Fruit fly (Drosophila melanogaster) whole organism, embryonic: ENCODE data around the gene CG17768.

Source experiments
- Asciz ChIP-seq: fragments of 200-800 bp; sonication (Bioruptor generic); optimal IDR thresholded peaks from 2 replicates; lab custom pipeline; 2017; ENCODE audit warnings: missing biosample characterization, mild to moderate bottlenecking, missing genetic modification characterization, missing genetic modification reagents
- B-H2 ChIP-seq: fragments of 200-800 bp; sonication (Bioruptor generic); optimal IDR thresholded peaks from 2 replicates; lab custom pipeline; 2018; ENCODE audit warnings: missing biosample characterization, mild to moderate bottlenecking, missing genetic modification characterization
- CG10274 ChIP-seq: fragments of 200-800 bp; sonication (Bioruptor generic); optimal IDR thresholded peaks from 3 replicates; lab custom pipeline; 2017; ENCODE audit warnings: missing biosample characterization, mild to moderate bottlenecking, missing genetic modification characterization
- CG10321 ChIP-seq: fragments of 200-800 bp; sonication (Bioruptor generic); IDR thresholded peaks from 2 replicates; pipeline ENCODE4 v1.3.6; 2022; ENCODE audit warnings: missing biosample characterization, missing genetic modification characterization
- CG10431 ChIP-seq: fragments of 200-800 bp; sonication (Bioruptor generic); optimal IDR thresholded peaks from 3 replicates; lab custom pipeline; 2018; ENCODE audit warnings: missing biosample characterization, mild to moderate bottlenecking, missing genetic modification characterization
- CG12219 ChIP-seq: fragments of 200-800 bp; sonication (Bioruptor generic); optimal IDR thresholded peaks from 3 replicates; lab custom pipeline; 2018; ENCODE audit warnings: missing biosample characterization, mild to moderate bottlenecking, missing genetic modification characterization
- CG12769 ChIP-seq: fragments of 200-800 bp; sonication (Bioruptor generic); optimal IDR thresholded peaks from 2 replicates; lab custom pipeline; 2019; ENCODE audit warnings: missing biosample characterization, mild to moderate bottlenecking, missing genetic modification characterization, moderate library complexity
- CG14860 ChIP-seq: fragments of 200-800 bp; sonication (Bioruptor generic); IDR thresholded peaks from 3 replicates; pipeline ENCODE4 v1.3.6; 2022; ENCODE audit warnings: missing biosample characterization, missing genetic modification characterization; ENCODE audit not compliant: partially characterized antibody
- CG15011 ChIP-seq: fragments of 200-800 bp; sonication (Bioruptor generic); optimal IDR thresholded peaks from 3 replicates; lab custom pipeline; 2018; ENCODE audit warnings: missing biosample characterization, mild to moderate bottlenecking, missing genetic modification characterization
- CG15479 ChIP-seq: fragments of 200-800 bp; sonication (Bioruptor generic); optimal IDR thresholded peaks from 3 replicates; lab custom pipeline; 2019; ENCODE audit warnings: missing biosample characterization, mild to moderate bottlenecking, missing genetic modification characterization, moderate library complexity
- CG32767 ChIP-seq: fragments of 200-800 bp; sonication (Bioruptor generic); IDR thresholded peaks from 2 replicates; pipeline ENCODE4 v1.3.6; 2022; ENCODE audit warnings: missing biosample characterization, missing genetic modification characterization
- CG3995 ChIP-seq: fragments of 200-800 bp; sonication (Bioruptor generic); optimal IDR thresholded peaks from 3 replicates; lab custom pipeline; 2016; ENCODE audit warnings: missing biosample characterization, missing genetic modification characterization
- CG4820 ChIP-seq: fragments of 200-800 bp; sonication (Bioruptor generic); optimal IDR thresholded peaks from 3 replicates; lab custom pipeline; 2016; ENCODE audit warnings: missing biosample characterization, missing genetic modification characterization
- CG5245 ChIP-seq: fragments of 200-800 bp; sonication (Bioruptor generic); optimal IDR thresholded peaks from 3 replicates; lab custom pipeline; 2016; ENCODE audit warnings: missing biosample characterization, missing genetic modification characterization
- CG7357 ChIP-seq: fragments of 200-800 bp; sonication (Bioruptor generic); IDR thresholded peaks from 3 replicates; pipeline ENCODE4 v1.3.6; 2022; ENCODE audit warnings: missing biosample characterization, missing genetic modification characterization
- CG7928 ChIP-seq: fragments of 200-800 bp; sonication (Bioruptor generic); optimal IDR thresholded peaks from 2 replicates; lab custom pipeline; 2017; ENCODE audit warnings: missing biosample characterization, mild to moderate bottlenecking, missing genetic modification characterization
- CG8290 ChIP-seq, 3 experiments: fragments of 200-800 bp; sonication (Bioruptor generic); optimal IDR thresholded peaks; 2 replicates each; lab custom pipeline; 2016 to 2019; ENCODE audit warnings: missing biosample characterization in 3 of 3, missing genetic modification characterization in 3 of 3, mild to moderate bottlenecking in 2 of 3, moderate library complexity in 1 of 3
- CG8944 ChIP-seq: fragments of 200-800 bp; sonication (Bioruptor generic); optimal IDR thresholded peaks from 3 replicates; lab custom pipeline; 2016; ENCODE audit warnings: missing biosample characterization, missing genetic modification characterization
- Dip2 ChIP-seq: fragments of 200-800 bp; sonication (Bioruptor generic); IDR thresholded peaks from 2 replicates; pipeline ENCODE4 v1.3.6; 2022; ENCODE audit warnings: missing biosample characterization, missing genetic modification characterization
- H2.0 ChIP-seq: fragments of 200-800 bp; sonication (Bioruptor generic); IDR thresholded peaks from 2 replicates; pipeline ENCODE4 v1.3.6; 2022; ENCODE audit warnings: missing biosample characterization, missing genetic modification characterization
- HLH54F ChIP-seq: fragments of 200-800 bp; sonication (Bioruptor generic); optimal IDR thresholded peaks from 3 replicates; lab custom pipeline; 2016; ENCODE audit warnings: missing biosample characterization, missing genetic modification characterization
- Hr51 ChIP-seq, 2 experiments: fragments of 200-800 bp; sonication (Bioruptor generic); optimal IDR thresholded peaks; 2 replicates in 1 of 2; 3 replicates in 1 of 2; lab custom pipeline; 2016 to 2018; ENCODE audit warnings: missing biosample characterization in 2 of 2, missing genetic modification characterization in 2 of 2, mild to moderate bottlenecking in 1 of 2, moderate library complexity in 1 of 2
- Lim3 ChIP-seq: fragments of 200-800 bp; sonication (Bioruptor generic); IDR thresholded peaks from 2 replicates; pipeline ENCODE4 v1.3.6; 2022; ENCODE audit warnings: missing biosample characterization, missing genetic modification characterization
- Lpt ChIP-seq: fragments of >200 bp; optimal IDR thresholded peaks from 2 replicates; lab custom pipeline; 2018; ENCODE audit warnings: missing biosample characterization, missing genetic modification characterization
- Meics ChIP-seq: fragments of 200-800 bp; sonication (Bioruptor generic); optimal IDR thresholded peaks from 2 replicates; lab custom pipeline; 2017; ENCODE audit warnings: missing biosample characterization, mild to moderate bottlenecking, missing genetic modification characterization
- Opbp ChIP-seq: fragments of 200-800 bp; sonication (Bioruptor generic); IDR thresholded peaks from 3 replicates; pipeline ENCODE4 v1.3.6; 2022; ENCODE audit warnings: missing biosample characterization, missing genetic modification characterization; ENCODE audit not compliant: partially characterized antibody
- Pdp1 ChIP-seq, 2 experiments: fragments of 200-800 bp; sonication (Bioruptor generic); optimal IDR thresholded peaks; 3 replicates each; lab custom pipeline; 2016; ENCODE audit warnings: missing biosample characterization in 2 of 2, missing genetic modification characterization in 2 of 2, mild to moderate bottlenecking in 1 of 2, moderate library complexity in 1 of 2
- ash1 ChIP-seq: fragments of 200-800 bp; sonication (Bioruptor generic); optimal IDR thresholded peaks from 2 replicates; lab custom pipeline; 2018; ENCODE audit warnings: missing biosample characterization, mild to moderate bottlenecking, missing genetic modification characterization
- dan ChIP-seq: fragments of 200-800 bp; sonication (Bioruptor generic); IDR thresholded peaks from 2 replicates; pipeline ENCODE4 v1.3.6; 2022; ENCODE audit warnings: missing biosample characterization, missing genetic modification characterization
- disco-r ChIP-seq: fragments of 200-800 bp; sonication (Bioruptor generic); optimal IDR thresholded peaks from 2 replicates; lab custom pipeline; 2016; ENCODE audit warnings: missing biosample characterization, missing genetic modification characterization
- ewg ChIP-seq: fragments of 200-800 bp; sonication (Bioruptor generic); optimal IDR thresholded peaks from 3 replicates; lab custom pipeline; 2017; ENCODE audit warnings: mild to moderate bottlenecking, missing biosample characterization, missing genetic modification reagents, missing genetic modification characterization
- fd3F ChIP-seq: fragments of 200-800 bp; sonication (Bioruptor generic); optimal IDR thresholded peaks from 2 replicates; lab custom pipeline; 2018; ENCODE audit warnings: missing biosample characterization, mild to moderate bottlenecking, missing genetic modification characterization, moderate library complexity
- fd96Cb ChIP-seq: fragments of 200-800 bp; sonication (Bioruptor generic); optimal IDR thresholded peaks from 2 replicates; lab custom pipeline; 2018; ENCODE audit warnings: missing biosample characterization, mild to moderate bottlenecking, missing genetic modification characterization, moderate library complexity
- gro ChIP-seq: fragments of 200-800 bp; sonication (Bioruptor generic); optimal IDR thresholded peaks from 2 replicates; lab custom pipeline; 2016; ENCODE audit warnings: missing biosample characterization, missing genetic modification characterization
- her ChIP-seq: fragments of 200-800 bp; sonication (Bioruptor generic); optimal IDR thresholded peaks from 2 replicates; lab custom pipeline; 2016; ENCODE audit warnings: missing biosample characterization, missing genetic modification characterization
- nmo ChIP-seq: fragments of 200-800 bp; sonication (Bioruptor generic); optimal IDR thresholded peaks from 2 replicates; lab custom pipeline; 2018; ENCODE audit warnings: missing biosample characterization, mild to moderate bottlenecking, missing genetic modification characterization, moderate library complexity
- onecut ChIP-seq: fragments of 200-800 bp; sonication (Bioruptor generic); IDR thresholded peaks from 2 replicates; pipeline ENCODE4 v1.3.6; 2022; ENCODE audit warnings: missing biosample characterization, missing genetic modification characterization
- pfk ChIP-seq: fragments of 200-800 bp; sonication (Bioruptor generic); optimal IDR thresholded peaks from 2 replicates; lab custom pipeline; 2018; ENCODE audit warnings: missing biosample characterization, mild to moderate bottlenecking, missing genetic modification characterization, moderate library complexity
- pzg ChIP-seq: fragments of 200-800 bp; sonication (Bioruptor generic); optimal IDR thresholded peaks from 3 replicates; lab custom pipeline; 2018; ENCODE audit warnings: missing biosample characterization, mild to moderate bottlenecking, missing genetic modification characterization, moderate library complexity
- ro ChIP-seq: fragments of 200-800 bp; sonication (Bioruptor generic); IDR thresholded peaks from 2 replicates; pipeline ENCODE4 v1.3.6; 2022; ENCODE audit warnings: missing biosample characterization, missing genetic modification characterization
- sc ChIP-seq, 3 experiments: fragments of >200 bp in 2 of 3; fragments of 200-800 bp in 1 of 3; sonication (Bioruptor generic) in 1 of 3; optimal IDR thresholded peaks; 2 replicates in 2 of 3; 3 replicates in 1 of 3; lab custom pipeline; 2017; ENCODE audit warnings: mild to moderate bottlenecking in 1 of 3, missing biosample characterization in 1 of 3, missing genetic modification characterization in 1 of 3, missing genetic modification reagents in 1 of 3
- sisA ChIP-seq: fragments of 200-800 bp; sonication (Bioruptor generic); IDR thresholded peaks from 2 replicates; pipeline ENCODE4 v1.3.6; 2022; ENCODE audit warnings: missing biosample characterization, missing genetic modification characterization
- sqz ChIP-seq: fragments of 200-800 bp; sonication (Bioruptor generic); optimal IDR thresholded peaks from 3 replicates; lab custom pipeline; 2018; ENCODE audit warnings: missing biosample characterization, mild to moderate bottlenecking, missing genetic modification characterization
- sr ChIP-seq: fragments of 200-800 bp; sonication (Bioruptor generic); IDR thresholded peaks from 3 replicates; pipeline ENCODE4 v1.3.6; 2022; ENCODE audit warnings: missing biosample characterization, missing genetic modification characterization
- stc ChIP-seq: fragments of 200-800 bp; sonication (Bioruptor generic); IDR thresholded peaks from 2 replicates; pipeline ENCODE4 v1.3.6; 2022; ENCODE audit warnings: missing biosample characterization, missing genetic modification characterization
- tx ChIP-seq: fragments of 200-800 bp; sonication (Bioruptor generic); optimal IDR thresholded peaks from 2 replicates; lab custom pipeline; 2016; ENCODE audit warnings: missing biosample characterization, missing genetic modification characterization
- zfh2 ChIP-seq: fragments of 200-800 bp; sonication (Bioruptor generic); optimal IDR thresholded peaks from 2 replicates; lab custom pipeline; 2016; ENCODE audit warnings: missing biosample characterization, missing genetic modification characterization

CG17768 gene

dm6 chr2L:10387869-10388726 lies 16.9 kb downstream of the CG17768 start, which contains the start of gene da (continued):
- no peak for TF ChIP-seq Lpt (GFP tag; lab: Kevin White, UChicago)
- peak; percentile 23 for TF ChIP-seq Asciz (GFP tag; lab: Kevin White, UChicago)
- TF ChIP-seq CG14860, result no peak
- TF ChIP-seq pfk (GFP tag; lab: Kevin White, UChicago), result peak; percentile 86
- peak; percentile 80 for TF ChIP-seq CG8290 (GFP tag; optimal IDR thresholded peaks at IDR 0.05; lab: Kevin White, UChicago)
- peak in 1 of 2 experiments; percentile 89 for TF ChIP-seq CG8290 (tag; optimal IDR thresholded peaks at IDR 0.05; lab: Kevin White, UChicago)
- peak; percentile 81 for TF ChIP-seq CG15479 (GFP tag; lab: Kevin White, UChicago)
- peak; percentile 73 for TF ChIP-seq nmo
- TF ChIP-seq ash1 (GFP tag; lab: Kevin White, UChicago), result peak; percentile 6
- TF ChIP-seq CG10431 (GFP tag; lab: Kevin White, UChicago), result peak; percentile 4
- TF ChIP-seq disco-r (GFP tag; lab: Kevin White, UChicago), result no peak
- TF ChIP-seq CG32767 (GFP tag; lab: Robert Waterston, UW), result peak; percentile 30; the same call in 1 of the 2 replicates
- no peak for TF ChIP-seq sqz
- peak; percentile 47; the same call in 1 of the 3 replicates for TF ChIP-seq Opbp (GFP tag; lab: Robert Waterston, UW)
- no peak for TF ChIP-seq ro (GFP tag; lab: Robert Waterston, UW)
- no peak for TF ChIP-seq Lim3 (GFP tag; lab: Robert Waterston, UW)
- peak; percentile 49 for TF ChIP-seq onecut
- peak; percentile 39 for TF ChIP-seq CG12219 (GFP tag; lab: Kevin White, UChicago)
- TF ChIP-seq Dip2 (GFP tag; lab: Robert Waterston, UW), result no peak
- TF ChIP-seq CG4820 (GFP tag; lab: Kevin White, UChicago), result peak; percentile 35
- TF ChIP-seq stc (GFP tag; lab: Robert Waterston, UW), result peak; percentile 70
- no peak for TF ChIP-seq CG10321 (GFP tag; lab: Robert Waterston, UW)
- no peak for TF ChIP-seq CG10274 (GFP tag; lab: Kevin White, UChicago)
- TF ChIP-seq B-H2 (GFP tag; lab: Kevin White, UChicago), result peak; percentile 54
- TF ChIP-seq sisA, result no peak; the same call in 1 of the 2 replicates
- peak; percentile 61 for TF ChIP-seq Meics (GFP tag; lab: Kevin White, UChicago)
- TF ChIP-seq sc (optimal IDR thresholded peaks at IDR 0.05; lab: Kevin White, UChicago), result no peak
- TF ChIP-seq sc (GFP tag; optimal IDR thresholded peaks at IDR 0.05; lab: Kevin White, UChicago), result no peak
- TF ChIP-seq sr (GFP tag; lab: Robert Waterston, UW), result no peak
- TF ChIP-seq gro (GFP tag; lab: Kevin White, UChicago), result peak; percentile 61
- TF ChIP-seq CG7928 (GFP tag; lab: Kevin White, UChicago), result no peak
- TF ChIP-seq fd96Cb (tag; lab: Kevin White, UChicago), result peak; percentile 64
- TF ChIP-seq CG3995, result peak; percentile 63
- TF ChIP-seq fd3F (GFP tag; lab: Kevin White, UChicago), result peak; percentile 35
- no peak for TF ChIP-seq ewg (GFP tag; lab: Kevin White, UChicago)
- TF ChIP-seq tx (GFP tag; lab: Kevin White, UChicago), result peak; percentile 44
- TF ChIP-seq H2.0 (GFP tag; lab: Robert Waterston, UW), result peak; percentile 60
- TF ChIP-seq CG5245 (GFP tag; lab: Kevin White, UChicago), result peak; percentile 9
- peak; percentile 23 for TF ChIP-seq CG8944 (GFP tag; lab: Kevin White, UChicago)
- no peak for TF ChIP-seq CG12769 (tag; lab: Kevin White, UChicago)
- peak; percentile 69 for TF ChIP-seq zfh2 (GFP tag; lab: Kevin White, UChicago)
- TF ChIP-seq Hr51 (GFP tag; optimal IDR thresholded peaks at IDR 0.05; lab: Kevin White, UChicago), result peak; percentile 39 to 46
- no peak for TF ChIP-seq CG15011 (GFP tag; lab: Kevin White, UChicago)
- TF ChIP-seq pzg (GFP tag; lab: Kevin White, UChicago), result peak; percentile 86
- peak; percentile 65 for TF ChIP-seq HLH54F (GFP tag; lab: Kevin White, UChicago)
- peak; percentile 33 to 69 for TF ChIP-seq Pdp1 (GFP tag; optimal IDR thresholded peaks at IDR 0.05; lab: Kevin White, UChicago)
- no peak for TF ChIP-seq dan (GFP tag; lab: Robert Waterston, UW)
- peak; percentile 46 for TF ChIP-seq her (GFP tag; lab: Kevin White, UChicago)
- peak; percentile 97 for TF ChIP-seq CG7357 (GFP tag; lab: Robert Waterston, UW)
